Worm (Caenorhabditis elegans) whole organism, L1 larva: ENCODE results near the gene F53C3.7.

ENCODE experiments used
- C04F5.9 ChIP-seq: sonication (generic microtip); optimal IDR thresholded peaks from 2 replicates; lab custom pipeline; 2016; ENCODE audit warnings: missing genetic modification characterization, missing compliant biosample characterization
- C34B4.2 ChIP-seq: sonication (generic microtip); optimal IDR thresholded peaks from 2 replicates; lab custom pipeline; 2017; ENCODE audit warnings: mild to moderate bottlenecking, missing genetic modification characterization, missing compliant biosample characterization
- F16B12.6 ChIP-seq: fragments of 150-350 bp; optimal IDR thresholded peaks from 2 replicates; lab custom pipeline; 2014; ENCODE audit warnings: missing biosample characterization, missing genetic modification characterization
- Y116A8C.19 ChIP-seq: sonication (generic microtip); optimal IDR thresholded peaks from 2 replicates; lab custom pipeline; 2016; ENCODE audit warnings: missing compliant biosample characterization, missing genetic modification characterization, borderline replicate concordance
- aha-1 ChIP-seq: fragments of 150-350 bp; optimal IDR thresholded peaks from 2 replicates; lab custom pipeline; 2014; ENCODE audit warnings: missing biosample characterization, missing genetic modification characterization
- alr-1 ChIP-seq: fragments of 200-800 bp; sonication (Bioruptor generic); optimal IDR thresholded peaks from 2 replicates; lab custom pipeline; 2018; ENCODE audit warnings: borderline replicate concordance, mild to moderate bottlenecking, missing genetic modification characterization, missing compliant biosample characterization
- aly-2 ChIP-seq: fragments of 150-350 bp; optimal IDR thresholded peaks from 2 replicates; lab custom pipeline; 2014; ENCODE audit warnings: missing biosample characterization, missing genetic modification characterization
- ceh-82 ChIP-seq, 3 experiments: fragments of 150-350 bp in 1 of 3; sonication (generic microtip) in 2 of 3; optimal IDR thresholded peaks; 2 replicates each; lab custom pipeline; 2014 to 2017; ENCODE audit warnings: missing biosample characterization in 3 of 3, missing genetic modification characterization in 3 of 3
- ceh-88 ChIP-seq: fragments of 200-800 bp; sonication (Bioruptor generic); IDR thresholded peaks from 2 replicates; pipeline ENCODE4 v1.3.6; 2022; ENCODE audit warnings: missing genetic modification characterization, missing compliant biosample characterization
- ceh-90 ChIP-seq: sonication (generic microtip); optimal IDR thresholded peaks from 2 replicates; lab custom pipeline; 2016; ENCODE audit warnings: missing genetic modification characterization, missing compliant biosample characterization
- efl-1 ChIP-seq, 4 experiments: fragments of 150-350 bp; optimal IDR thresholded peaks in 3 of 4; peaks in 1 of 4; 1 replicate in 1 of 4; 2 replicates in 3 of 4; lab custom pipeline; 2014; ENCODE audit warnings: missing biosample characterization in 2 of 4, missing genetic modification characterization in 2 of 4, missing genetic modification reagents in 2 of 4
- efl-3 ChIP-seq: fragments of 200-800 bp; sonication (Bioruptor generic); optimal IDR thresholded peaks from 2 replicates; lab custom pipeline; 2018; ENCODE audit warnings: mild to moderate bottlenecking, missing genetic modification characterization, missing compliant biosample characterization
- egl-13 ChIP-seq: sonication (generic microtip); optimal IDR thresholded peaks from 2 replicates; lab custom pipeline; 2016; ENCODE audit warnings: missing genotype, missing genetic modification reagents, missing genetic modification characterization, missing compliant biosample characterization
- egl-27 ChIP-seq, 2 experiments: fragments of 150-350 bp in 1 of 2; sonication (generic microtip); optimal IDR thresholded peaks; 3 replicates each; lab custom pipeline; 2017 to 2018; ENCODE audit warnings: missing biosample characterization in 2 of 2, missing genetic modification characterization in 2 of 2, missing genetic modification reagents in 2 of 2
- elt-3 ChIP-seq, 6 experiments: fragments of 150-350 bp in 1 of 6; sonication (generic microtip); optimal IDR thresholded peaks; 2 replicates each; lab custom pipeline; 2017 to 2018; ENCODE audit warnings: missing biosample characterization in 6 of 6, missing genetic modification characterization in 6 of 6, inconsistent platforms in 1 of 6
- fos-1 ChIP-seq: fragments of 150-350 bp; optimal IDR thresholded peaks from 2 replicates; lab custom pipeline; 2014; ENCODE audit warnings: missing biosample characterization, missing genetic modification characterization
- hlh-17 ChIP-seq: fragments of 200-800 bp; sonication (Bioruptor generic); optimal IDR thresholded peaks from 2 replicates; lab custom pipeline; 2018; ENCODE audit warnings: missing genetic modification characterization, mild to moderate bottlenecking, missing compliant biosample characterization, moderate library complexity, borderline replicate concordance
- isw-1 ChIP-seq: fragments of 200-800 bp; sonication (Bioruptor generic); IDR thresholded peaks from 2 replicates; pipeline ENCODE4 v1.3.6; 2022; ENCODE audit warnings: missing genetic modification characterization, missing compliant biosample characterization
- lin-15B ChIP-seq: fragments of 150-350 bp; sonication (generic microtip); optimal IDR thresholded peaks from 3 replicates; lab custom pipeline; 2014; ENCODE audit warnings: missing biosample characterization, missing genetic modification characterization
- lir-3 ChIP-seq: sonication (generic microtip); optimal IDR thresholded peaks from 2 replicates; lab custom pipeline; 2016; ENCODE audit warnings: mild to moderate bottlenecking, missing genetic modification characterization, moderate library complexity, missing compliant biosample characterization; ENCODE audit not compliant: poor library complexity
- lsy-2 ChIP-seq, 2 experiments: fragments of 150-350 bp; optimal IDR thresholded peaks; 2 replicates each; lab custom pipeline; 2014; ENCODE audit warnings: missing biosample characterization in 2 of 2, missing genetic modification characterization in 2 of 2
- mep-1 ChIP-seq: fragments of 150-350 bp; optimal IDR thresholded peaks from 2 replicates; lab custom pipeline; 2014; ENCODE audit warnings: missing biosample characterization, missing genetic modification characterization
- nhr-20 ChIP-seq: sonication (generic microtip); optimal IDR thresholded peaks from 2 replicates; lab custom pipeline; 2016; ENCODE audit warnings: mild to moderate bottlenecking, missing genetic modification characterization, missing compliant biosample characterization
- nhr-47 ChIP-seq: sonication (generic microtip); optimal IDR thresholded peaks from 2 replicates; lab custom pipeline; 2016; ENCODE audit warnings: mild to moderate bottlenecking, missing genetic modification characterization, moderate library complexity, missing compliant biosample characterization
- nhr-76 ChIP-seq: sonication (generic microtip); optimal IDR thresholded peaks from 2 replicates; lab custom pipeline; 2017; ENCODE audit warnings: missing biosample characterization, missing genetic modification characterization
- nhr-77 ChIP-seq: fragments of 150-350 bp; optimal IDR thresholded peaks from 2 replicates; lab custom pipeline; 2014; ENCODE audit warnings: missing biosample characterization, missing genetic modification characterization
- pag-3 ChIP-seq: sonication (generic microtip); optimal IDR thresholded peaks from 2 replicates; lab custom pipeline; 2017; ENCODE audit warnings: missing genetic modification characterization, mild to moderate bottlenecking, missing compliant biosample characterization, antibody characterized with exemption, borderline replicate concordance; ENCODE audit not compliant: insufficient read depth
- pqm-1 ChIP-seq: sonication (generic microtip); optimal IDR thresholded peaks from 3 replicates; lab custom pipeline; 2017; ENCODE audit warnings: missing biosample characterization, missing genetic modification characterization
- snpc-4 ChIP-seq: fragments of 150-350 bp; optimal IDR thresholded peaks from 2 replicates; lab custom pipeline; 2014; ENCODE audit warnings: missing biosample characterization, missing genetic modification characterization
- snu-23 ChIP-seq: sonication (generic microtip); optimal IDR thresholded peaks from 2 replicates; lab custom pipeline; 2016; ENCODE audit warnings: missing genetic modification characterization, missing compliant biosample characterization
- sptf-1 ChIP-seq: fragments of 150-350 bp; optimal IDR thresholded peaks from 2 replicates; lab custom pipeline; 2014; ENCODE audit warnings: missing biosample characterization, missing genetic modification characterization
- tbx-2 ChIP-seq: sonication (generic microtip); optimal IDR thresholded peaks from 2 replicates; lab custom pipeline; 2016; ENCODE audit warnings: missing genetic modification characterization, missing compliant biosample characterization
- unc-130 ChIP-seq: fragments of 150-350 bp; optimal IDR thresholded peaks from 2 replicates; lab custom pipeline; 2017; ENCODE audit warnings: missing biosample characterization, missing genetic modification characterization, inconsistent platforms
- unc-30 ChIP-seq: sonication (generic microtip); optimal IDR thresholded peaks from 2 replicates; lab custom pipeline; 2017; ENCODE audit warnings: missing biosample characterization, missing genetic modification characterization
- unc-62 ChIP-seq: fragments of 150-350 bp; optimal IDR thresholded peaks from 2 replicates; lab custom pipeline; 2014; ENCODE audit warnings: missing biosample characterization, missing genetic modification reagents, missing genetic modification characterization
- ztf-11 ChIP-seq, 2 experiments: sonication (generic microtip); optimal IDR thresholded peaks; 2 replicates each; lab custom pipeline; 2016 to 2017; ENCODE audit warnings: missing genetic modification characterization in 2 of 2, missing biosample characterization in 1 of 2, missing compliant biosample characterization in 1 of 2
- ztf-4 ChIP-seq: fragments of 150-350 bp; optimal IDR thresholded peaks from 2 replicates; lab custom pipeline; 2014; ENCODE audit warnings: missing biosample characterization, missing genetic modification characterization

F53C3.7 gene

DNA sequence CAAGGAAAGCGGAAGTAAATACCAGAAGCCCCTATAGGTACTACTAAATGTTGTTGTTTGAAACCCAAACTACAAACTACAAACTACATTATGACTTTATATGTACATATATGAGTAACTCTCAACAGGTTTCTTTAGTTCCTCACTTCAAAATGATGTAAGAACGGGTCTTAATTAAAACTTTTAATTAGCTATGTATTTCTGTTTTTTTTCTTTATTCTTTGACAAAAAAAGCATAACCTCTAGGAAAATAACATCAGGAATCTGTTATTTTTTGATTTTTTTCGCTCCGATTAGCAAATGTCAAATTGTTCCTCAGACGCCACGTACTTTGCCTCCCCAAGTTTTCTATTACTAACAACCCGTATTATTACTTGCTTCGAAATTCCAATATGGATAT, 16.5 kb upstream of the F53C3.7 start, which contains the start of gene srh-250:
Gene srh-250, plus strand, starts transcription at position 301 of the 400 bp plus-strand sequence.
- TF ChIP-seq pqm-1 (tag; lab: Kevin White, UChicago): no peak
- no peak for TF ChIP-seq unc-30 (tag; lab: Kevin White, UChicago)
- no peak for TF ChIP-seq nhr-20
- TF ChIP-seq snpc-4 (tag; lab: Kevin White, UChicago): no peak
- no peak for TF ChIP-seq snu-23
- TF ChIP-seq Y116A8C.19 (tag; lab: Kevin White, UChicago): no peak

ce11 chrII:3879945-3880344, 14.9 kb upstream of the F53C3.7 start, which contains the start of gene nhr-166:
nhr-166 (plus strand) TSS chrII:3880245.
- TF ChIP-seq F16B12.6 (tag; lab: Kevin White, UChicago): no peak
- TF ChIP-seq efl-1 (optimal IDR thresholded peaks at IDR 0.05; lab: Kevin White, UChicago): no peak
- no peak for TF ChIP-seq efl-1 (GFP tag; optimal IDR thresholded peaks at IDR 0.05 in 1 of 2; lab: Kevin White, UChicago)
- no peak for TF ChIP-seq mep-1 (tag; lab: Kevin White, UChicago)
- no peak for TF ChIP-seq aly-2 (tag; lab: Kevin White, UChicago)
- TF ChIP-seq elt-3 (tag; optimal IDR thresholded peaks at IDR 0.05; lab: Kevin White, UChicago): no peak
- TF ChIP-seq ztf-4 (tag; lab: Kevin White, UChicago): no peak
- TF ChIP-seq lsy-2 (tag; optimal IDR thresholded peaks at IDR 0.05; lab: Kevin White, UChicago): no peak
- no peak for TF ChIP-seq egl-27 (tag; optimal IDR thresholded peaks at IDR 0.05; lab: Kevin White, UChicago)
- TF ChIP-seq C04F5.9 (tag; lab: Kevin White, UChicago): no peak
- TF ChIP-seq nhr-76 (tag; lab: Kevin White, UChicago): no peak
- TF ChIP-seq hlh-17: no peak
- no peak for TF ChIP-seq lir-3 (tag; lab: Kevin White, UChicago)
- no peak for TF ChIP-seq tbx-2 (tag; lab: Kevin White, UChicago)
- no peak for TF ChIP-seq nhr-47 (tag; lab: Kevin White, UChicago)
- no peak for TF ChIP-seq nhr-20
- TF ChIP-seq nhr-77 (tag; lab: Kevin White, UChicago): no peak

DNA sequence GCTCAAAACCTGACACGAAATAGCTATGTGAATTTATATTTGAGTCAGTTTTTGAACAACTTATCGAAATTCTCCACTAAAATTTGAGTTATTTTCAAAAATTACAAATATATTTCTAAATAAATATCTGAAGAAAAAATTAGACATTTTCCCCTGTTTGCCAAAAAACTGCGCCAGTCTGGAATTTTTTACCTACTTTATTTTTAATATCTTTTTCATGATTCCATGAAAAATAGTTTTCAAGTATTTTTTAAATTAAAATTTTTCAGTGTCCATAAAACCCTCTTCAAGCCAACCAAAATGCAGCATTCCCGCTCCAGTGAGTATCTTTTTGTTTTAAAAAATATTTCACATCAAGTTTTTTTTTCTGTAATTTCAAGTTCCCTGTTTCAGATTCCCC, 3.7 kb upstream of the F53C3.7 start, which contains the start of gene F53C3.8:
Gene F53C3.8, plus strand, starts transcription at position 301 of the 400 bp plus-strand sequence.
- TF ChIP-seq ceh-90 (tag; lab: Kevin White, UChicago) (no peak), ceh-88 (GFP tag; lab: Robert Waterston, UW) (no peak), ceh-82 (tag; optimal IDR thresholded peaks at IDR 0.05; lab: Kevin White, UChicago) (no peak), sptf-1 (tag; lab: Kevin White, UChicago) (no peak), pag-3 (tag; lab: Kevin White, UChicago) (no peak), alr-1 (tag; lab: Kevin White, UChicago) (no peak), C34B4.2 (no peak), fos-1 (tag; lab: Kevin White, UChicago) (no peak), isw-1 (GFP tag; lab: Robert Waterston, UW) (no peak), egl-13 (tag; lab: Kevin White, UChicago) (no peak), efl-3 (GFP tag; lab: Kevin White, UChicago) (no peak), aha-1 (tag; lab: Kevin White, UChicago) (no peak), ztf-11 (tag; optimal IDR thresholded peaks at IDR 0.05; lab: Kevin White, UChicago) (no peak), lin-15B (tag; lab: Kevin White, UChicago) (no peak), unc-62 (GFP tag; lab: Kevin White, UChicago) (no peak)

ce11 chrII:3893911-3894310, 944 bp upstream of the F53C3.7 start:
- TF ChIP-seq unc-130 (tag; lab: Kevin White, UChicago): no peak
